Fruit fly (Drosophila melanogaster): ENCODE results near the gene CG9705.
A peak's percentile ranks its signal among the peaks of the same experiment; 100 is the strongest.

Gene CG9705

DNA sequence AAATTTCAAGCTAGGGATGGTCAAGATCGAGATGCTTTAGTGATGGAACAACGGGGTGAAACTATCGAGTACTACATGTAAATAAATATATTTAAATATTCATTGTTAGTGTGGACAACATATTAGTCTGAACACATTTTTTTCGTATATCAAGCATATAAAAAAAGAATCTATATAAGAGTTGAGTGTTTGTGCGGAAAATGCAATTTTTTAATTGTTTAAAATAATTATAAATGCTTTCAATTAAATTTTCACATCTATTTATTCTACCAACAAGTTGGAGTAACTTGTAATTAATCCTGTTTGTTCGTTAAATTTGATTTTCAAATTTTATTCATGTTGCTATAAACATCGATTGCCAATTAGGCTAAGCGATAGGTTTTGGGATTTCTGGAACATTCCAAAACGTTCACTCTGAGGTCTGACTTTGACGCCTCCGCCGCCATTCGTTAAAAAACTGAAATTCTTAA, at the start of gene CG9705, which contains the start of gene mus302 (continued):
- TF ChIP-seq CG31388 (GFP tag; optimal IDR thresholded peaks at IDR 0.05) (no peak), Rx (GFP tag; IDR thresholded peaks at IDR 0.05) (no peak), CG9727 (GFP tag; optimal IDR thresholded peaks at IDR 0.05) (peak; percentile 44), fd64A (GFP tag; optimal IDR thresholded peaks at IDR 0.05) (no peak), corto (GFP tag; optimal IDR thresholded peaks at IDR 0.05) (no peak), dimm (GFP tag; IDR thresholded peaks at IDR 0.05) (no peak), Dref (GFP tag; IDR thresholded peaks at IDR 0.05) (peak; percentile 51), Six4 (GFP tag; optimal IDR thresholded peaks at IDR 0.05) (peak; percentile 27), zen (tag; optimal IDR thresholded peaks at IDR 0.05) (peak; percentile 60), CG8388 (GFP tag; optimal IDR thresholded peaks at IDR 0.05) (peak; percentile 46), CG4707 (GFP tag; optimal IDR thresholded peaks at IDR 0.05) (no peak), CG1602 (GFP tag; optimal IDR thresholded peaks at IDR 0.05) (peak; percentile 63), ftz-f1 (GFP tag; optimal IDR thresholded peaks at IDR 0.05) (no peak), ems (GFP tag; optimal IDR thresholded peaks at IDR 0.05) (no peak), nerfin-2 (GFP tag; IDR thresholded peaks at IDR 0.05; ENCODE audit: partially characterized antibody) (no peak), CG6854 (GFP tag; optimal IDR thresholded peaks at IDR 0.05) (no peak), zf30C (GFP tag; optimal IDR thresholded peaks at IDR 0.05) (no peak), Gsc (GFP tag; IDR thresholded peaks at IDR 0.05) (no peak), CG4424 (GFP tag; optimal IDR thresholded peaks at IDR 0.05) (peak; percentile 54), Fer2 (tag; optimal IDR thresholded peaks at IDR 0.05) (peak; percentile 38), CG12219 (GFP tag; optimal IDR thresholded peaks at IDR 0.05) (no peak), CG10147 (GFP tag; optimal IDR thresholded peaks at IDR 0.05) (peak; percentile 3), HmgZ (tag; optimal IDR thresholded peaks at IDR 0.05) (no peak), pan (optimal IDR thresholded peaks at IDR 0.05) (no peak), pan (GFP tag; optimal IDR thresholded peaks at IDR 0.05 in 1 of 2, IDR thresholded peaks at IDR 0.05 in 1 of 2) (no peak), nerfin-1 (tag; optimal IDR thresholded peaks at IDR 0.05) (peak; percentile 17), Dek (tag; optimal IDR thresholded peaks at IDR 0.05) (peak; percentile 50), CG14860 (GFP tag; IDR thresholded peaks at IDR 0.05; ENCODE audit: partially characterized antibody) (peak; percentile 61), Awh (GFP tag; IDR thresholded peaks at IDR 0.05) (no peak), CG17361 (GFP tag; IDR thresholded peaks at IDR 0.05) (peak; percentile 85), ken (GFP tag; IDR thresholded peaks at IDR 0.05) (0 out of 3 replicates have a peak, but pooled peaks have one; percentile 19), CG11456 (GFP tag; IDR thresholded peaks at IDR 0.05) (0 out of 3 replicates have a peak, but pooled peaks have one; percentile 23), psq (GFP tag; optimal IDR thresholded peaks at IDR 0.05) (no peak), lov (optimal IDR thresholded peaks at IDR 0.05) (no peak), lov (GFP tag; IDR thresholded peaks at IDR 0.05) (no peak), aop (GFP tag; IDR thresholded peaks at IDR 0.05) (no peak), Hr51 (GFP tag; optimal IDR thresholded peaks at IDR 0.05) (peak; percentile 11 to 49), dati (GFP tag; IDR thresholded peaks at IDR 0.05) (no peak), CG34422 (GFP tag; IDR thresholded peaks at IDR 0.05) (no peak), CG7963 (GFP tag; IDR thresholded peaks at IDR 0.05; ENCODE audit: partially characterized antibody) (0 out of 3 replicates have a peak, but pooled peaks have one; percentile 16), CG3995 (GFP tag; optimal IDR thresholded peaks at IDR 0.05) (peak; percentile 33), stc (GFP tag; IDR thresholded peaks at IDR 0.05) (no peak), NK7.1 (GFP tag; optimal IDR thresholded peaks at IDR 0.05) (no peak), ab (GFP tag; optimal IDR thresholded peaks at IDR 0.05) (no peak), Drgx (GFP tag; IDR thresholded peaks at IDR 0.05) (no peak), emc (GFP tag; optimal IDR thresholded peaks at IDR 0.05) (no peak), CkIIα-i1 (GFP tag; IDR thresholded peaks at IDR 0.05) (no peak), fru (optimal IDR thresholded peaks at IDR 0.05) (no peak), BEAF-32 (GFP tag; optimal IDR thresholded peaks at IDR 0.05) (peak; percentile 86), CG5245 (GFP tag; optimal IDR thresholded peaks at IDR 0.05) (no peak), so (GFP tag; IDR thresholded peaks at IDR 0.05) (no peak), D19B (GFP tag; optimal IDR thresholded peaks at IDR 0.05) (no peak)

Measured in whole organism, embryonic.